Worm (Caenorhabditis elegans): Measurements from ENCODE around the gene sre-54.

ce11 chrII:12362262-12362661 lies 29.5 kb downstream of the sre-54 start:
- TF ChIP-seq zag-1 (tag; optimal IDR thresholded peaks at IDR 0.05) (no peak), unc-62 (GFP tag; optimal IDR thresholded peaks at IDR 0.05) (no peak), nhr-25 (tag; optimal IDR thresholded peaks at IDR 0.05) (no peak), ceh-82 (tag; optimal IDR thresholded peaks at IDR 0.05) (no peak), lsy-2 (tag; optimal IDR thresholded peaks at IDR 0.05) (no peak), ztf-11 (tag; optimal IDR thresholded peaks at IDR 0.05) (no peak), sem-4 (tag; optimal IDR thresholded peaks at IDR 0.05) (no peak), ceh-16 (tag; optimal IDR thresholded peaks at IDR 0.05) (no peak), lin-13 (GFP tag; optimal IDR thresholded peaks at IDR 0.05) (no peak), nhr-237 (tag; optimal IDR thresholded peaks at IDR 0.05) (no peak), nhr-10 (tag; optimal IDR thresholded peaks at IDR 0.05) (no peak), F13H6.1 (tag; optimal IDR thresholded peaks at IDR 0.05) (no peak)
